In the genomic region with DNA sequence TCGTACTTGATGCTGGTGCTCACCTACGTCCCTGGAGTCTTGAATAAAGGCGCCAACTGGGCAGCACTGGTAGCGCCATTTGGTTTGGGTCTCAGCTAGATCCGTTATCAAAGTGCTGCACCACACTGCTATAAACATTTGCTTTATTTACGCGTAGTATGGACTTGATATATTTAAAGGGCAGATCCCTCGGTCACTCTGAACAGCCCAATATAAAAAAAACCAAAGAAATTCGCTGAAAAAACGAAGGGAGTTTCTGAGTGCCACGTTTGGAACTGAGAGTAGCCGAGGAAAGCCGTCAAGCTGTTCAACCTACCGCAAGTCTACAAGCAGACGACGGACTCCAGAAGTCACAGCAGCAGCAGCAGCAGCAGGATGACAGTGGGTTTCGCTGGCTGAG, we compare ENCODE assay signal across 1 fruit fly cellular context.
TF ChIP-seq lines count a peak whose summit lies in the region.

A gene (plus strand): TSS at position 181 of the 400 bp plus-strand sequence.

TF ChIP-seq in whole organism, embryonic, 481 proteins besides CTCF, POLR2A, EP300 and RAD21 (continued from another document and continues in another):
- TF ChIP-seq fd64A (GFP tag; optimal IDR thresholded peaks at IDR 0.05; lab: Kevin White, UChicago) (no peak), D (optimal IDR thresholded peaks at IDR 0.05; lab: Kevin White, UChicago) (no peak), D (GFP tag; optimal IDR thresholded peaks at IDR 0.05; lab: Kevin White, UChicago) (no peak), caup (GFP tag; optimal IDR thresholded peaks at IDR 0.05; lab: Kevin White, UChicago; ENCODE audit: severe bottlenecking) (no peak), CG17568 (GFP tag; optimal IDR thresholded peaks at IDR 0.05; lab: Kevin White, UChicago) (no peak), CG4424 (GFP tag; optimal IDR thresholded peaks at IDR 0.05; lab: Kevin White, UChicago) (peak; percentile 10), ewg (GFP tag; optimal IDR thresholded peaks at IDR 0.05; lab: Kevin White, UChicago) (peak; percentile 22), jing (GFP tag; optimal IDR thresholded peaks at IDR 0.05; lab: Kevin White, UChicago) (no peak), eve (GFP tag; optimal IDR thresholded peaks at IDR 0.05; lab: Kevin White, UChicago) (no peak), CG7372 (GFP tag; IDR thresholded peaks at IDR 0.05; lab: Robert Waterston, UW) (no peak), lbe (GFP tag; optimal IDR thresholded peaks at IDR 0.05; lab: Kevin White, UChicago) (no peak), lov (optimal IDR thresholded peaks at IDR 0.05; lab: Kevin White, UChicago) (no peak), lov (GFP tag; IDR thresholded peaks at IDR 0.05; lab: Robert Waterston, UW) (0 out of 3 replicates have a peak, but pooled peaks have one; percentile 25), gsb (GFP tag; IDR thresholded peaks at IDR 0.05; lab: Robert Waterston, UW) (no peak), CG11696 (GFP tag; IDR thresholded peaks at IDR 0.05; lab: Robert Waterston, UW) (no peak), Gsc (GFP tag; IDR thresholded peaks at IDR 0.05; lab: Robert Waterston, UW) (no peak), CG3065 (GFP tag; optimal IDR thresholded peaks at IDR 0.05; lab: Kevin White, UChicago) (no peak), hbn (GFP tag; IDR thresholded peaks at IDR 0.05; lab: Robert Waterston, UW; ENCODE audit: partially characterized antibody) (no peak), dysf (GFP tag; IDR thresholded peaks at IDR 0.05; lab: Robert Waterston, UW) (peak; percentile 37; the same call in 1 of the 3 replicates), z (GFP tag; IDR thresholded peaks at IDR 0.05; lab: Robert Waterston, UW) (no peak), CG4282 (GFP tag; optimal IDR thresholded peaks at IDR 0.05; lab: Kevin White, UChicago) (no peak), CG10274 (GFP tag; optimal IDR thresholded peaks at IDR 0.05; lab: Kevin White, UChicago) (no peak), Doc2 (GFP tag; IDR thresholded peaks at IDR 0.05; lab: Robert Waterston, UW) (no peak), trh (GFP tag; optimal IDR thresholded peaks at IDR 0.05; lab: Kevin White, UChicago) (no peak), zen (tag; optimal IDR thresholded peaks at IDR 0.05; lab: Kevin White, UChicago) (peak; percentile 47), esg (GFP tag; conservative IDR thresholded peaks at IDR 0.05; lab: Robert Waterston, UW) (no peak), CG12219 (GFP tag; optimal IDR thresholded peaks at IDR 0.05; lab: Kevin White, UChicago) (no peak), Six4 (GFP tag; optimal IDR thresholded peaks at IDR 0.05; lab: Kevin White, UChicago) (no peak), dati (GFP tag; IDR thresholded peaks at IDR 0.05; lab: Robert Waterston, UW) (no peak), MESR4 (GFP tag; optimal IDR thresholded peaks at IDR 0.05; lab: Kevin White, UChicago) (peak; percentile 75), zfh1 (GFP tag; IDR thresholded peaks at IDR 0.05; lab: Robert Waterston, UW) (0 out of 3 replicates have a peak, but pooled peaks have one; percentile 41), Oaz (GFP tag; IDR thresholded peaks at IDR 0.05; lab: Robert Waterston, UW) (no peak), CG6654 (GFP tag; optimal IDR thresholded peaks at IDR 0.05; lab: Kevin White, UChicago) (no peak), Neu2 (GFP tag; optimal IDR thresholded peaks at IDR 0.05; lab: Kevin White, UChicago; ENCODE audit: borderline replicate concordance) (no peak), Fer2 (tag; optimal IDR thresholded peaks at IDR 0.05; lab: Kevin White, UChicago) (peak; percentile 35), CG12236 (GFP tag; optimal IDR thresholded peaks at IDR 0.05; lab: Kevin White, UChicago) (no peak), CG13424 (tag; optimal IDR thresholded peaks at IDR 0.05; lab: Kevin White, UChicago) (peak; percentile 15), D19B (GFP tag; optimal IDR thresholded peaks at IDR 0.05; lab: Kevin White, UChicago) (no peak), grau (tag; optimal IDR thresholded peaks at IDR 0.05; lab: Kevin White, UChicago) (peak; percentile 37), tup (GFP tag; optimal IDR thresholded peaks at IDR 0.05; lab: Kevin White, UChicago) (no peak), CG5180 (GFP tag; optimal IDR thresholded peaks at IDR 0.05; lab: Kevin White, UChicago) (no peak), Hr51 (GFP tag; optimal IDR thresholded peaks at IDR 0.05; lab: Kevin White, UChicago) (peak in 1 of 2 experiments; percentile 36), knrl (GFP tag; IDR thresholded peaks at IDR 0.05; lab: Robert Waterston, UW; ENCODE audit: partially characterized antibody) (peak; percentile 48; the same call in 1 of the 3 replicates), CG30020 (tag; optimal IDR thresholded peaks at IDR 0.05; lab: Kevin White, UChicago) (peak; percentile 11), CG12391 (tag; optimal IDR thresholded peaks at IDR 0.05; lab: Kevin White, UChicago) (peak; percentile 35), unc-4 (GFP tag; IDR thresholded peaks at IDR 0.05; lab: Robert Waterston, UW; ENCODE audit: partially characterized antibody) (0 out of 2 replicates have a peak, but pooled peaks have one; percentile 15), CG8290 (GFP tag; optimal IDR thresholded peaks at IDR 0.05; lab: Kevin White, UChicago) (peak; percentile 27), CG8290 (tag; optimal IDR thresholded peaks at IDR 0.05; lab: Kevin White, UChicago) (peak in 1 of 2 experiments; percentile 86), CG17385 (GFP tag; optimal IDR thresholded peaks at IDR 0.05; lab: Kevin White, UChicago) (no peak), CG12155 (GFP tag; optimal IDR thresholded peaks at IDR 0.05; lab: Kevin White, UChicago) (peak; percentile 12), Fer3 (tag; optimal IDR thresholded peaks at IDR 0.05; lab: Kevin White, UChicago) (peak; percentile 21), her (GFP tag; optimal IDR thresholded peaks at IDR 0.05; lab: Kevin White, UChicago) (peak; percentile 30), ttk (GFP tag; IDR thresholded peaks at IDR 0.05; lab: Robert Waterston, UW) (no peak), CG2678 (tag; optimal IDR thresholded peaks at IDR 0.05; lab: Kevin White, UChicago) (no peak), CG9876 (GFP tag; optimal IDR thresholded peaks at IDR 0.05; lab: Kevin White, UChicago) (peak; percentile 5), CG6683 (GFP tag; optimal IDR thresholded peaks at IDR 0.05; lab: Kevin White, UChicago) (peak; percentile 22), CG17612 (GFP tag; IDR thresholded peaks at IDR 0.05; lab: Robert Waterston, UW) (no peak), Sox100B (GFP tag; optimal IDR thresholded peaks at IDR 0.05; lab: Kevin White, UChicago) (no peak), ase (GFP tag; IDR thresholded peaks at IDR 0.05; lab: Robert Waterston, UW) (no peak), CG14667 (GFP tag; IDR thresholded peaks at IDR 0.05; lab: Robert Waterston, UW) (no peak), Gug (GFP tag; IDR thresholded peaks at IDR 0.05; lab: Robert Waterston, UW) (peak; percentile 31; the same call in 1 of the 4 replicates), bcd (GFP tag; optimal IDR thresholded peaks at IDR 0.05; lab: Kevin White, UChicago) (peak; percentile 57), CG10462 (GFP tag; optimal IDR thresholded peaks at IDR 0.05; lab: Kevin White, UChicago) (no peak), peb (GFP tag; IDR thresholded peaks at IDR 0.05; lab: Robert Waterston, UW) (no peak), CG2712 (tag; optimal IDR thresholded peaks at IDR 0.05; lab: Kevin White, UChicago) (peak; percentile 42), Scr (GFP tag; IDR thresholded peaks at IDR 0.05; lab: Robert Waterston, UW; ENCODE audit: partially characterized antibody) (0 out of 2 replicates have a peak, but pooled peaks have one; percentile 16), da (GFP tag; optimal IDR thresholded peaks at IDR 0.05; lab: Kevin White, UChicago) (peak; percentile 21), Med (GFP tag; lab: Kevin White, UChicago) (peak; percentile 92), CG6175 (GFP tag; IDR thresholded peaks at IDR 0.05; lab: Robert Waterston, UW) (0 out of 3 replicates have a peak, but pooled peaks have one; percentile 17), PHDP (tag; optimal IDR thresholded peaks at IDR 0.05; lab: Kevin White, UChicago) (peak; percentile 29), CG15696 (tag; optimal IDR thresholded peaks at IDR 0.05; lab: Kevin White, UChicago) (no peak), CG8089 (GFP tag; optimal IDR thresholded peaks at IDR 0.05; lab: Kevin White, UChicago) (no peak), Hmr (GFP tag; optimal IDR thresholded peaks at IDR 0.05; lab: Kevin White, UChicago) (peak; percentile 89), Max (GFP tag; optimal IDR thresholded peaks at IDR 0.05; lab: Kevin White, UChicago) (no peak), CG2120 (GFP tag; optimal IDR thresholded peaks at IDR 0.05; lab: Kevin White, UChicago) (peak; percentile 37), CG32532 (GFP tag; IDR thresholded peaks at IDR 0.05; lab: Robert Waterston, UW) (no peak), CG11723 (GFP tag; optimal IDR thresholded peaks at IDR 0.05; lab: Kevin White, UChicago) (no peak), CG3847 (GFP tag; IDR thresholded peaks at IDR 0.05; lab: Robert Waterston, UW) (peak; percentile 77), CG9609 (GFP tag; optimal IDR thresholded peaks at IDR 0.05; lab: Kevin White, UChicago) (peak; percentile 7), prd (optimal IDR thresholded peaks at IDR 0.05; lab: Kevin White, UChicago) (no peak), prd (GFP tag; IDR thresholded peaks at IDR 0.05; lab: Robert Waterston, UW) (no peak), dm (GFP tag; optimal IDR thresholded peaks at IDR 0.05; lab: Kevin White, UChicago) (peak; percentile 35), pzg (GFP tag; optimal IDR thresholded peaks at IDR 0.05; lab: Kevin White, UChicago) (peak; percentile 96), Chrac-16 (GFP tag; optimal IDR thresholded peaks at IDR 0.05; lab: Kevin White, UChicago) (peak; percentile 10), CG42726 (GFP tag; IDR thresholded peaks at IDR 0.05; lab: Robert Waterston, UW; ENCODE audit: partially characterized antibody) (peak; percentile 43; the same call in 1 of the 2 replicates), Nf-YB (GFP tag; optimal IDR thresholded peaks at IDR 0.05; lab: Kevin White, UChicago) (no peak), lmd (GFP tag; IDR thresholded peaks at IDR 0.05; lab: Robert Waterston, UW) (no peak), ems (GFP tag; optimal IDR thresholded peaks at IDR 0.05; lab: Kevin White, UChicago) (no peak), gem (tag; optimal IDR thresholded peaks at IDR 0.05; lab: Kevin White, UChicago) (no peak), CG6272 (GFP tag; IDR thresholded peaks at IDR 0.05; lab: Robert Waterston, UW) (no peak), wdn (GFP tag; IDR thresholded peaks at IDR 0.05; lab: Robert Waterston, UW) (no peak), toy (GFP tag; IDR thresholded peaks at IDR 0.05; lab: Robert Waterston, UW) (no peak), CG8765 (GFP tag; IDR thresholded peaks at IDR 0.05; lab: Robert Waterston, UW) (no peak), CG12659 (GFP tag; optimal IDR thresholded peaks at IDR 0.05; lab: Kevin White, UChicago) (peak; percentile 65), Dek (tag; optimal IDR thresholded peaks at IDR 0.05; lab: Kevin White, UChicago) (peak; percentile 52), CG9437 (GFP tag; optimal IDR thresholded peaks at IDR 0.05; lab: Kevin White, UChicago) (no peak), CG17328 (GFP tag; IDR thresholded peaks at IDR 0.05; lab: Robert Waterston, UW) (no peak), ham (GFP tag; IDR thresholded peaks at IDR 0.05; lab: Robert Waterston, UW) (no peak), CG11085 (GFP tag; IDR thresholded peaks at IDR 0.05; lab: Robert Waterston, UW) (no peak), Antp (GFP tag; optimal IDR thresholded peaks at IDR 0.05; lab: Kevin White, UChicago) (peak; percentile 19), Opbp (GFP tag; IDR thresholded peaks at IDR 0.05; lab: Robert Waterston, UW; ENCODE audit: partially characterized antibody) (peak; percentile 55; the same call in 1 of the 3 replicates), hkb (optimal IDR thresholded peaks at IDR 0.05; lab: Kevin White, UChicago) (peak; percentile 80), hkb (GFP tag; IDR thresholded peaks at IDR 0.05; lab: Robert Waterston, UW) (no peak), Hmx (GFP tag; optimal IDR thresholded peaks at IDR 0.05; lab: Kevin White, UChicago) (no peak), CG1647 (GFP tag; optimal IDR thresholded peaks at IDR 0.05; lab: Kevin White, UChicago) (no peak), trem (tag; optimal IDR thresholded peaks at IDR 0.05; lab: Kevin White, UChicago) (peak; percentile 60), amos (GFP tag; IDR thresholded peaks at IDR 0.05; lab: Robert Waterston, UW; ENCODE audit: partially characterized antibody) (peak; percentile 55), CG13287 (GFP tag; IDR thresholded peaks at IDR 0.05; lab: Robert Waterston, UW; ENCODE audit: partially characterized antibody) (peak; percentile 63), ac (GFP tag; optimal IDR thresholded peaks at IDR 0.05; lab: Kevin White, UChicago) (no peak), stc (GFP tag; IDR thresholded peaks at IDR 0.05; lab: Robert Waterston, UW) (peak; percentile 30; the same call in 1 of the 2 replicates), Meics (GFP tag; optimal IDR thresholded peaks at IDR 0.05; lab: Kevin White, UChicago) (peak; percentile 43), bab2 (GFP tag; optimal IDR thresholded peaks at IDR 0.05; lab: Kevin White, UChicago) (no peak), CG6791 (GFP tag; IDR thresholded peaks at IDR 0.05; lab: Robert Waterston, UW; ENCODE audit: partially characterized antibody) (0 out of 3 replicates have a peak, but pooled peaks have one; percentile 39), CG31224 (GFP tag; IDR thresholded peaks at IDR 0.05; lab: Robert Waterston, UW) (no peak), Lpt (GFP tag; optimal IDR thresholded peaks at IDR 0.05; lab: Kevin White, UChicago) (no peak), tio (GFP tag; optimal IDR thresholded peaks at IDR 0.05; lab: Kevin White, UChicago) (no peak), Adf1 (GFP tag; IDR thresholded peaks at IDR 0.05; lab: Robert Waterston, UW) (0 out of 2 replicates have a peak, but pooled peaks have one; percentile 24), CG14965 (GFP tag; optimal IDR thresholded peaks at IDR 0.05; lab: Kevin White, UChicago; ENCODE audit: borderline replicate concordance) (no peak), CG14710 (tag; optimal IDR thresholded peaks at IDR 0.05; lab: Kevin White, UChicago) (peak; percentile 65), CG34422 (GFP tag; IDR thresholded peaks at IDR 0.05; lab: Robert Waterston, UW) (peak; percentile 62; the same call in 1 of the 3 replicates), cato (GFP tag; optimal IDR thresholded peaks at IDR 0.05; lab: Kevin White, UChicago; ENCODE audit: borderline replicate concordance) (no peak), Doc3 (GFP tag; IDR thresholded peaks at IDR 0.05; lab: Robert Waterston, UW; ENCODE audit: partially characterized antibody) (no peak), pan (optimal IDR thresholded peaks at IDR 0.05; lab: Kevin White, UChicago) (no peak), pan (GFP tag; optimal IDR thresholded peaks at IDR 0.05 in 1 of 2, IDR thresholded peaks at IDR 0.05 in 1 of 2) (no peak), p53 (GFP tag; optimal IDR thresholded peaks at IDR 0.05; lab: Kevin White, UChicago) (peak; percentile 43), CG13296 (GFP tag; optimal IDR thresholded peaks at IDR 0.05; lab: Kevin White, UChicago) (no peak)
